Worm (Caenorhabditis elegans) whole organism, midembryonic: ENCODE data around the gene fbxa-219.

Experiments used
- T22C8.4 ChIP-seq: fragments of 200-800 bp; sonication (Bioruptor generic); IDR thresholded peaks from 2 replicates; pipeline ENCODE4 v1.3.6; 2022; ENCODE audit warnings: missing genetic modification characterization, missing compliant biosample characterization
- cog-1 ChIP-seq: sonication (generic microtip); optimal IDR thresholded peaks from 2 replicates; lab custom pipeline; 2016; ENCODE audit warnings: missing genetic modification characterization, missing compliant biosample characterization
- flt-1 ChIP-seq: fragments of 200-800 bp; sonication (Bioruptor generic); IDR thresholded peaks from 2 replicates; pipeline ENCODE4 v1.3.6; 2022; ENCODE audit warnings: missing genetic modification characterization, missing compliant biosample characterization
- klf-2 ChIP-seq: fragments of 200-800 bp; sonication (Bioruptor generic); conservative IDR thresholded peaks from 2 replicates; pipeline ENCODE4 v1.3.6; 2022; ENCODE audit warnings: missing genetic modification reagents, missing genetic modification characterization, missing compliant biosample characterization
- med-1 ChIP-seq: sonication (generic microtip); optimal IDR thresholded peaks from 2 replicates; lab custom pipeline; 2017; ENCODE audit warnings: missing genetic modification characterization, mild to moderate bottlenecking, missing compliant biosample characterization, antibody characterized with exemption, missing genetic modification reagents; ENCODE audit not compliant: insufficient read depth
- ref-1 ChIP-seq: fragments of 200-800 bp; sonication (Bioruptor generic); conservative IDR thresholded peaks from 2 replicates; pipeline ENCODE4 v1.3.6; 2022; ENCODE audit warnings: missing genetic modification reagents, missing genetic modification characterization, missing compliant biosample characterization
- tab-1 ChIP-seq: fragments of 200-800 bp; sonication (Bioruptor generic); IDR thresholded peaks from 2 replicates; pipeline ENCODE4 v1.3.6; 2022; ENCODE audit warnings: missing genetic modification characterization, missing compliant biosample characterization
- ztf-23 ChIP-seq: fragments of 200-800 bp; sonication (Bioruptor generic); IDR thresholded peaks from 2 replicates; pipeline ENCODE4 v1.3.6; 2022; ENCODE audit warnings: missing genetic modification reagents, missing genetic modification characterization, missing compliant biosample characterization
- ztf-29 ChIP-seq: fragments of 200-800 bp; sonication (Bioruptor generic); IDR thresholded peaks from 2 replicates; pipeline ENCODE4 v1.3.6; 2022; ENCODE audit warnings: missing genetic modification reagents, missing genetic modification characterization, missing compliant biosample characterization

fbxa-219 gene

DNA sequence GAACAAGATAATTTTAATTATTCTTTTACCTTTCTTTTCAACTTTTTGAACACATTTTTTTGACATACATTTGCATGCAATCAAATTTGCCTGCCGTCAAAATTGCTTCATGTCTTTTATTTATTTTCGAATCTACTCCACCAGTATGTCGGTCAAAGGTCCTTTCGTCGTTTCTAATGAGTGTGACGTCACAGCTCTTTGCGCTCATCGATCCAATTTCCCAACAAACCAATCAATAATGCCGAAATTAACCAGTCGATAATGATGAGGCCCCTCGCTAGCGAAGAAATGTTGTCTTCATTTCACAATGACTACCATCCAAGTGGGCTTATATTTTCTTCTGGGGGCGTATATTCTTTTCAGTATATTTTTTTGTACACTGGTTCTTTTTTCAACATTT is 28.3 kb upstream of the fbxa-219 start, which contains the start of gene Y54F10BM.6:
TSS of gene Y54F10BM.6 (plus strand) at position 301 of the 400 bp plus-strand sequence.
- TF ChIP-seq ztf-23 (GFP tag; lab: Robert Waterston, UW) (no peak), ztf-29 (no peak), klf-2 (GFP tag; lab: Robert Waterston, UW) (no peak), ref-1 (GFP tag; lab: Robert Waterston, UW) (no peak), cog-1 (tag; lab: Kevin White, UChicago) (no peak)

DNA sequence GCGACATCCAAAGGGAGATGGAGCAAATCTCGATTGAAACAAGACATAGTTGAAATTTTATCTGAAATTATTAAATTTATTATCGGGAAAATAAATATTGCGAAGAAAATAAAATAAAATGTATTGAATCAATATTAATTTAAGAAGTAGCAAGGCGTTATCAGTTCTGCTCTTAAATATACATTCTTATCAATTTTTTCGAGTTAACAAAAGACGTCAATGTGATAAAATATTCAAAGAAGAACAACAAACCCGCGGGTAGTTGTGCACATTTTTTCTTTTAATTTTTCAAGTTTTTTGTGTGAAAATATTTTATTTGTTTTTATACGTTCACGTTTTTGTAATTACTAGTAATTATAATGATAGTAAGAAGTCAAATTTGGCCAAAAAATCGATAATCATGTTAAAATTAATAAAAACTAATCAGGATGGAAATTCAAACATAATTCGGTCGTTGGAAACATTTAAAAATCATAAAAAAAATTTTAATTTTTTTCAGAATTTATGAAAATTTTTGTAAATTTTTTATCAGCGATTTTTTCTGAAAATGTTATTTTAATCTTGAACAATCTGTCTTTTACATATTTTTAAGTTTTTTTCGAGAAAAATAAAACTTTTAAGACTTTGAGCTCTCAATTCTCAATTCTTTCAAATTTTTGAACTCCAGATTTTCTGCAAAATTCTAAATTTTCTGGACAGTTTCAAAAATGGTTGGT is 25.1 kb upstream of the fbxa-219 start, which contains the start of gene fbxa-9:
TSS of gene fbxa-9 (plus strand) at position 666 of the 716 bp plus-strand sequence.
- no peak for TF ChIP-seq cog-1 (tag; lab: Kevin White, UChicago)
- TF ChIP-seq ref-1 (GFP tag; lab: Robert Waterston, UW): no peak
- TF ChIP-seq ztf-29: no peak

DNA sequence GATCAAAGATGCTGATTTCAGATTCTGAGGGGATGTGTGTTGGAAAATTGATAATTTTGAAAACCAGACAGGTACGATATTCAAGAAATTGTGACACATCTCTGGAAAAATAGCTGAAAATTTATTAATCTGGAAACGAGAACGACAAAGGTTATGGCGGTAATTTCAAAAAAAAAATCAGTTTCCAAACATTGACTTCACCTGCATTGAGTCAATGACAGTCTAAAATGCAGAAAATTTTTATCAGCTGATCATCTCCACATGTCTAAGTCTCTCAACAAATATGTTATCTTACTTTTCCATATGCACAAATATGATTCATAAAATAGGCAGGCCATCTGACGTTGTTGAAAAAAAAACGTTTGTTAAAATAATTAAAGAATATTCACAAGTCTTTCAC is 19.1 kb upstream of the fbxa-219 start, which contains the start of gene fbxa-48:
TSS of gene fbxa-48 (minus strand) at position 101 of the 400 bp plus-strand sequence.
- TF ChIP-seq klf-2 (GFP tag; lab: Robert Waterston, UW) (no peak), tab-1 (GFP tag; lab: Robert Waterston, UW) (no peak), med-1 (GFP tag; lab: Kevin White, UChicago) (no peak), flt-1 (GFP tag; lab: Robert Waterston, UW) (no peak), cog-1 (tag; lab: Kevin White, UChicago) (no peak), ztf-29 (no peak), ref-1 (GFP tag; lab: Robert Waterston, UW) (no peak), T22C8.4 (no peak), ztf-23 (GFP tag; lab: Robert Waterston, UW) (no peak)

DNA sequence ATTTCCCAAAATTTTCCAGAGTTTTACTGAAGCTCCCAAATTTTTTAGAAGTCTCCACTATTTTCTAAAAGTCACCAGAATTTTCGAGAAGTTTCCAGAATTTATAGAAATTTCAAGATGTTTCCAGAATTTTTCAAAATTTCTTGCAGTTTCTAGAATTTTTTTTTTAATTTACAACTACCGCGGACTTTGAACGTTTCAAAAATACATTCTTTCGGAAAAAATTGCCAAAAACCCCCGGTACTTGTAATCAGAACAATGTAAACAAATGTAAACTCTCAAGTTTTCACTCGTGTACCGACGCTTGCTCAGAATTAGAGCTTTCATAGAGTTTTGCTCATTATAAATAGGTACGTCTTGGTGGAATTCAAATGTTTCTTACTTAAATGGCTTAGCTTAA is 18.5 kb upstream of the fbxa-219 start, which contains the start of gene fbxa-39:
TSS of gene fbxa-39 (plus strand) at position 301 of the 400 bp plus-strand sequence.
- TF ChIP-seq flt-1 (GFP tag; lab: Robert Waterston, UW) (no peak), tab-1 (GFP tag; lab: Robert Waterston, UW) (no peak), cog-1 (tag; lab: Kevin White, UChicago) (no peak), ref-1 (GFP tag; lab: Robert Waterston, UW) (no peak)

DNA sequence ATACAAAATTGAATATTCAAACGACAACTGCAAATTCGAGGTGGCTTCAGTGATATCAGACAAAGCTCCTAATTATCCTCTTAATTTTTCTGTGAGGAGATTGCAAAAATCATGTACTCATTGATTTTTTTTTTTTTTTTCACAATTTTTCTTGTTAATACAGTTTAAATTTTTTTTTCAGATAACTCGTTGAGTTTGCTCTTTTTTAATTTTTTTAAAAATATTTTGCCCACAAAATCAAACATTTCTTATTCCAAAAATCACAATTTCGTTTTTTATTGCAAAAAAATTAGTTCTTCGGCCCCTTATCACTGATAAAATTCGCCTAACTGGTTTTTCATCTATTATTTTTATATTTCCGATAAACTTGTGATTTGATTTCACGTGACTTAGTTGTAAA is 14.4 kb upstream of the fbxa-219 start, which contains the start of gene Y54F10BM.21:
TSS of gene Y54F10BM.21 (plus strand) at position 301 of the 400 bp plus-strand sequence.
- TF ChIP-seq cog-1 (tag; lab: Kevin White, UChicago): no peak
- no peak for TF ChIP-seq ref-1 (GFP tag; lab: Robert Waterston, UW)
- TF ChIP-seq T22C8.4: no peak
- TF ChIP-seq tab-1 (GFP tag; lab: Robert Waterston, UW): no peak
- no peak for TF ChIP-seq med-1 (GFP tag; lab: Kevin White, UChicago)
- no peak for TF ChIP-seq ztf-29
- TF ChIP-seq flt-1 (GFP tag; lab: Robert Waterston, UW): no peak
- TF ChIP-seq ztf-23 (GFP tag; lab: Robert Waterston, UW): no peak
- TF ChIP-seq klf-2 (GFP tag; lab: Robert Waterston, UW): no peak

DNA sequence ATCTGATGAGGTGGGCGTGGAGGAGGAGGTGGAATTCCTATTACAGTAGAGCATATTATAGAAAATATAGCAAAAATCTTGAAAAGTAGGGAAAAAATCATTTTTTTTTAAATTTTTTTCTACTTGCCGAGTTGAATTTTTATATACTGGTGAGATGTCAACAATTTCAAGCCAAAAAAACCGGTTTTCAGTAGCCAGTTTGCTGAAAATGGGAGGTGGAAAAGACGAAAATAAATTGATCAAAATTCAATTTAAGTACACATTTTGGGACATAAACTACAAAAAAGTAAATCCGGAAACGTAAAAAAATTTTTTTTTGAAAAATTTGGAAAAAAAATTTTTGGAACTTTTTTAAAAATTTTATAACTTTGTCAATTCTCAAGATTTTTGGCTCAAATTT is 11.8 kb upstream of the fbxa-219 start, which contains the start of gene Y54F10BM.23:
TSS of gene Y54F10BM.23 (minus strand) at position 101 of the 400 bp plus-strand sequence.
- no peak for TF ChIP-seq T22C8.4
- TF ChIP-seq tab-1 (GFP tag; lab: Robert Waterston, UW): no peak
- TF ChIP-seq cog-1 (tag; lab: Kevin White, UChicago): no peak
- TF ChIP-seq med-1 (GFP tag; lab: Kevin White, UChicago): no peak
- TF ChIP-seq ref-1 (GFP tag; lab: Robert Waterston, UW): no peak
- TF ChIP-seq klf-2 (GFP tag; lab: Robert Waterston, UW): no peak
- TF ChIP-seq ztf-23 (GFP tag; lab: Robert Waterston, UW): no peak
- TF ChIP-seq ztf-29: no peak
- TF ChIP-seq flt-1 (GFP tag; lab: Robert Waterston, UW): no peak

DNA sequence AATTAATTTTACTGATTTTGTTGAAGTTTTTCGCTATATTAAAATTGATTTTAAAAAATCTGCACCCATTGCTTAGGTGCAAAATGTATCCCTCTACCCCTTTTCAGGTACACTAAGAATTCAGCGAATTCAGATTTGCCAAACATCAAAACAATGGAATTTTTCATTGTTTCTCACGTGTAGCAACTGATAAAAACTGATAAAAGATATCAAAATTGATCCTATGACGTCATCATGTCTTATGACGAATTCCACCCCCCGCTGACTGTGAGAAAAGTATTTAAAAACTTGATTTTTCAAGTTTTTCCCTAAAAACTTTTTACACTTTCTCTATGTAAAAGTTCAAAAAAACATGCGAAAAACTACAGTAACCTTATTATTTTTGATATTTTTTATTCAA is 10.6 kb upstream of the fbxa-219 start, which contains the start of gene Y54F10BM.22:
TSS of gene Y54F10BM.22 (plus strand) at position 331 of the 400 bp plus-strand sequence.
- TF ChIP-seq cog-1 (tag; lab: Kevin White, UChicago): no peak
- TF ChIP-seq klf-2 (GFP tag; lab: Robert Waterston, UW): no peak

DNA sequence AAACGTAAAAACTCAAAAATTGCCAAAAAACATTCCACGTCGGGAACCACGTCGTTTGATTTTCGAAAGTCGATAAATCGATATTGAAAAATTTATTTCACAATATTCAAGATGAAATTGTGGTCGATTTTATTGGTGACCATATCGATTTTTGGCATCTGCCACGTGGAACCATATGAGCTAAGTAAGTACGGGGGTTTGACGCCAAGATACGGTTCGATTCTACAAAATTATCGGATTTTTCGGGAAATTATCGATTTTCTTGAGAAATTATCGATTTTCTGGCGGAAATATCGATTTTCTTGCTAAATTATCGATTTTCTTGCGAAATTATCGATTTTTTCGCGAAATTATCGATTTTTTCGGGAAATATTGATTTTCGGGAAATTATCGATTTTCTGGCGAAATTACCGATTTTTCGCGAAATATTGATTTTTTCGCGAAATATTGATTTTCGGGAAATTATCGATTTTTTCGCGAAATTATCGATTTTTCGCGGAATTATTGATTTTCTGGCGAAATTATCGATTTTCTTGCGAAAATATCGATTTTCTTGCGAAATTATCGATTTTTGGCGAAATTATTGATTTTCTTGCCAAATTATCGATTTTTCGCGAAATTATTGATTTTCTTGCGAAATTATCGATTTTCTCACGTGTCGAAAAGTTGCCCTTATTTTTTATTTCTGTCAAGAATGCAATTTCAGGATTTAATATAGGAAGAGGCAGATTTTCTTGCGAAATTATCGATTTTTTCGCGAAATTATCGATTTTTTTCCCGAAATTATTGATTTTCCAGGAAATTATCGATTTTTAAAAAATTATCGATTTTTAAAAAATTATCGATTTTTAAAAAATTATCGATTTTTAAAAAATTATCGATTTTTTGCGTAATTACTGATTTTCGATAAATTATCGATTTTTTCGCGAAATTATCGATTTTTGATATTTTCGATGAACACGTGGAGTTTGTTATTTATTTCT is 8.9 kb upstream of the fbxa-219 start, which contains the start of gene Y54F10BM.3:
TSS of gene Y54F10BM.3 (plus strand) at position 51 of the 983 bp plus-strand sequence.
- TF ChIP-seq T22C8.4 (peak; percentile 98), tab-1 (GFP tag; lab: Robert Waterston, UW) (no peak)

DNA sequence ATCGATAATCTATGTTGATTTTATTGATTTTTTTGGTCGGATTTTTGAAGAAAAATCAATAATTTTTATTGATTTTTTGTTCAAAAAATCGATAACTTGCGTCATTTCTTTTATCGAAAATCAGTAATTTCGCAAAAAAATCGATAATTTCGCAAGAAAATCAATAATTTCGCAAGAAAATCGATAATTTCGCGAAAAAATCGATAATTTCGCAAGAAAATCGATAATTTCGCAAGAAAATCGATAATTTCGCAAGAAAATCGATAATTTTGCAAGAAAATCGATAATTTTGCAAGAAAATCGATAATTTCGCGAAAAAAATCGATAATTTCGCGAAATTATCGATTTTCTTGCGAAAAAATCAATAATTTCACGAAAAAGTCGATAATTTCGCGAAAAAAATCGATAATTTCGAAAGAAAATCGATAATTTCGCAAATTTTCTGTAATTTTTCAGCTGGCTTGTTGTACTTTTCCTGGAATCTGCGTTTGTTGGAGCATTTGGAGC is 7.8 kb upstream of the fbxa-219 start:
- TF ChIP-seq cog-1 (tag; lab: Kevin White, UChicago) (no peak), klf-2 (GFP tag; lab: Robert Waterston, UW) (no peak), ztf-23 (GFP tag; lab: Robert Waterston, UW) (no peak), T22C8.4 (peak; percentile 97)
